Worm (Caenorhabditis elegans) whole organism, L4/young adult: ENCODE results near the gene ZK792.12.

Experiments used
- dao-5 ChIP-seq: sonication (generic microtip); optimal IDR thresholded peaks from 2 replicates; lab custom pipeline; 2016; ENCODE audit warnings: missing genotype, missing genetic modification characterization, moderate library complexity, missing compliant biosample characterization
- him-1 ChIP-seq: sonication (generic microtip); optimal IDR thresholded peaks from 2 replicates; lab custom pipeline; 2016; ENCODE audit warnings: missing genotype, missing genetic modification reagents, missing genetic modification characterization, missing compliant biosample characterization

DNA sequence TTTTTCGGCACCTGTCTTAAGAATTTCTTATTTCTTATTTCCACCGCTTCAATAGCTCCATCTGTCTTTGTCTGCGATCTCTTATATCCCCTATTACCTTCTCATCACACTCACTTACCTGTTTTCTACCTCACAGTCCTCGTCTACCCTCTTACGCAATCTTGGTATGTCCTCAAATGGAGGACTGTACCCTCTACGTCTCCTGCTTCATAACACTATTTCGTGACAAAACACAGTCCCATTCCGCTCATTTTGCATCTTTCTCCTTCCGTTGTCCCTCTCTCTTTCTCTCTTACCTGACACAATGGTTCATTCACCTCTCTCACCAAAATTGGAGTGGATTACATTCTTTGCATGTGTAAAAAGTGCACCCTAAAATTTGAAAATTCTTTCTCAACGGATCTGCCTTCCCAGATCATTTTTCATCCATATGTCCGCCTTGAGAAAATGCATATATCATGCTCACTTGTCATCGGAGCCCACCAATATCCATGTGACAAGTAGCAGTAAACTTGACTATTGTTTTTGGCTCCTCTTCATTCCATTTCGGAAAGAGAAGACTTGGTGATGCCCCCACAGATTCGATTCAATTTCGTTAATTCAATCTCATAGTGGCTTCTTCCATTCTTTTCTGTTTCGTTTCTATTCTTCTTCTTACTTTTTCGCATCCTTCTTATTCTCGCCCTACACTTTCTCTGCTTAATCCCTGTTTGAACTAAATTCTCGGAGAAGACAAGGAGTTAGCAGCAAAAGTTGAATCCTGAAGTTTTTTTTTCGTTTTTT lies 23.7 kb downstream of the ZK792.12 start:
- TF ChIP-seq him-1 (tag; lab: Kevin White, UChicago) (no peak), dao-5 (tag; lab: Kevin White, UChicago) (no peak)
